Worm (Caenorhabditis elegans) whole organism, L4/young adult: ENCODE data around the gene R04A9.7.

Experiments used
- W03F9.2 ChIP-seq: fragments of 150-350 bp; optimal IDR thresholded peaks from 2 replicates; lab custom pipeline; 2014; ENCODE audit warnings: missing biosample characterization, missing genetic modification characterization
- dao-5 ChIP-seq: sonication (generic microtip); optimal IDR thresholded peaks from 2 replicates; lab custom pipeline; 2016; ENCODE audit warnings: missing genotype, missing genetic modification characterization, moderate library complexity, missing compliant biosample characterization
- him-1 ChIP-seq: sonication (generic microtip); optimal IDR thresholded peaks from 2 replicates; lab custom pipeline; 2016; ENCODE audit warnings: missing genotype, missing genetic modification reagents, missing genetic modification characterization, missing compliant biosample characterization

DNA sequence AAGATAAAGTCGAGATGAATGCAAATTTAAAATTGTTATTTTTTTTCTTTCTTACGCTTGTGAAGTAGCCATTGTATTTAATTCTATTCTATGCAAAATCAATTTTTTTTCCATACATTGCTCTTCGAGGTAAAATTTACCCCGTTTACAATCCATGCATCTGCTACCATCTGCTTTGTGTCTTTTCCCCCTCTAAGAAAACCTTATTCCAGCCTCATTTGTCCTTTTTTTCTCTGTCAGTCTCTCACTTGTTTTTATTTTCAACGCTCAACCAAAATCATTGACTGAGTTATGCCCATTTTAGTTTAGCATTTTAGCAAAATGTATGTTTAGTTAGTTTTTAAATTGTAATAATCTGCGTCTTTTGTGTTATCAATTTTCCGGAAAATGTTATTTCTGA is 24.8 kb downstream of the R04A9.7 start:
- TF ChIP-seq dao-5 (tag; lab: Kevin White, UChicago) = no peak
- no peak for TF ChIP-seq W03F9.2 (tag; lab: Kevin White, UChicago)
- no peak for TF ChIP-seq him-1 (tag; lab: Kevin White, UChicago)
